Fruit fly (Drosophila melanogaster) S2 (cell line): ENCODE data around the gene CG43736.

Experiments
- CG8478 ChIP-seq: fragments of >200 bp; optimal IDR thresholded peaks from 2 replicates; lab custom pipeline; 2018
- CTCF ChIP-seq, 2 experiments: fragments of >200 bp; optimal IDR thresholded peaks; 2 replicates each; lab custom pipeline; 2018

- no peak for TF ChIP-seq CTCF (optimal IDR thresholded peaks at IDR 0.05; lab: Kevin White, UChicago)
- no peak for TF ChIP-seq CG8478 (lab: Kevin White, UChicago)
Measured at dm6 chrX:6908078-6908477, 44.4 kb downstream of the CG43736 start, which contains the start of gene CG14431.
